Worm (Caenorhabditis elegans) whole organism, young adult: ENCODE measurements around the gene Y58A7A.3.
A peak's percentile ranks its signal among the peaks of the same experiment; 100 is the strongest.

Experiments used
- B0035.1 ChIP-seq: sonication (generic microtip); optimal IDR thresholded peaks from 2 replicates; lab custom pipeline; 2016; ENCODE audit warnings: missing genetic modification characterization, mild to moderate bottlenecking, missing compliant biosample characterization, missing genotype, missing genetic modification reagents
- D2030.7 ChIP-seq: fragments of 200-800 bp; sonication (Bioruptor generic); IDR thresholded peaks from 2 replicates; pipeline ENCODE4 v1.3.6; 2022; ENCODE audit warnings: missing genetic modification reagents, missing genetic modification characterization, missing compliant biosample characterization
- F10E7.11 ChIP-seq: sonication (generic microtip); optimal IDR thresholded peaks from 2 replicates; lab custom pipeline; 2017; ENCODE audit warnings: mild to moderate bottlenecking, missing genetic modification characterization, moderate library complexity, missing compliant biosample characterization
- F22D6.2 ChIP-seq: sonication (generic microtip); optimal IDR thresholded peaks from 2 replicates; lab custom pipeline; 2016; ENCODE audit warnings: mild to moderate bottlenecking, missing genetic modification characterization, missing compliant biosample characterization
- F39B2.1 ChIP-seq: fragments of 200-800 bp; sonication (Bioruptor generic); IDR thresholded peaks from 2 replicates; pipeline ENCODE4 v1.3.6; 2022; ENCODE audit warnings: missing genetic modification reagents, missing genetic modification characterization, missing compliant biosample characterization
- F52B5.7 ChIP-seq: sonication (generic microtip); optimal IDR thresholded peaks from 2 replicates; lab custom pipeline; 2016; ENCODE audit warnings: mild to moderate bottlenecking, missing genetic modification characterization, missing compliant biosample characterization
- F55B11.4 ChIP-seq: sonication (generic microtip); optimal IDR thresholded peaks from 2 replicates; lab custom pipeline; 2016; ENCODE audit warnings: missing compliant biosample characterization, missing genetic modification characterization, borderline replicate concordance; ENCODE audit not compliant: insufficient read depth
- T26A5.8 ChIP-seq: sonication (generic microtip); optimal IDR thresholded peaks from 2 replicates; lab custom pipeline; 2016; ENCODE audit warnings: missing genetic modification characterization, missing compliant biosample characterization
- Y56A3A.18 ChIP-seq: fragments of 200-800 bp; sonication (Bioruptor generic); IDR thresholded peaks from 2 replicates; pipeline ENCODE4 v1.3.6; 2022; ENCODE audit warnings: missing genetic modification reagents, missing genetic modification characterization, missing compliant biosample characterization
- ZK185.1 ChIP-seq: sonication (generic microtip); optimal IDR thresholded peaks from 2 replicates; lab custom pipeline; 2016; ENCODE audit warnings: mild to moderate bottlenecking, missing genetic modification characterization, missing compliant biosample characterization; ENCODE audit not compliant: poor library complexity, severe bottlenecking
- aptf-3 ChIP-seq: fragments of 200-800 bp; sonication (Bioruptor generic); IDR thresholded peaks from 2 replicates; pipeline ENCODE4 v1.3.6; 2022; ENCODE audit warnings: missing genetic modification characterization, missing compliant biosample characterization
- attf-5 ChIP-seq: fragments of 200-800 bp; sonication (Bioruptor generic); optimal IDR thresholded peaks from 2 replicates; lab custom pipeline; 2018; ENCODE audit warnings: mild to moderate bottlenecking, missing genetic modification characterization, missing compliant biosample characterization
- cebp-1 ChIP-seq, 2 experiments: fragments of 200-800 bp in 1 of 2; sonication (Bioruptor generic) in 1 of 2; sonication (generic microtip) in 1 of 2; IDR thresholded peaks in 1 of 2; optimal IDR thresholded peaks in 1 of 2; 2 replicates each; pipeline versions ENCODE4 v1.3.6 to Lab custom; 2017 to 2022; ENCODE audit warnings: missing compliant biosample characterization in 2 of 2, missing genetic modification characterization in 2 of 2, mild to moderate bottlenecking in 1 of 2, missing genetic modification reagents in 1 of 2, moderate library complexity in 1 of 2
- ceh-100 ChIP-seq: fragments of 200-800 bp; sonication (Bioruptor generic); IDR thresholded peaks from 2 replicates; pipeline ENCODE4 v1.3.6; 2022; ENCODE audit warnings: missing genetic modification reagents, missing genetic modification characterization, missing compliant biosample characterization
- chd-7 ChIP-seq: sonication (generic microtip); optimal IDR thresholded peaks from 2 replicates; lab custom pipeline; 2016; ENCODE audit warnings: mild to moderate bottlenecking, missing genetic modification characterization, moderate library complexity, missing compliant biosample characterization
- egl-18 ChIP-seq: fragments of 200-800 bp; sonication (Bioruptor generic); IDR thresholded peaks from 2 replicates; pipeline ENCODE4 v1.3.6; 2022; ENCODE audit warnings: missing genetic modification reagents, missing genetic modification characterization, missing compliant biosample characterization
- egrh-3 ChIP-seq: fragments of 200-800 bp; sonication (Bioruptor generic); IDR thresholded peaks from 2 replicates; pipeline ENCODE4 v1.3.6; 2022; ENCODE audit warnings: missing genetic modification reagents, missing genetic modification characterization, missing compliant biosample characterization
- ets-4 ChIP-seq: fragments of 200-800 bp; sonication (Bioruptor generic); optimal IDR thresholded peaks from 2 replicates; lab custom pipeline; 2018; ENCODE audit warnings: mild to moderate bottlenecking, missing genetic modification characterization, missing compliant biosample characterization
- hrde-1 ChIP-seq: sonication (generic microtip); optimal IDR thresholded peaks from 2 replicates; lab custom pipeline; 2016; ENCODE audit warnings: missing genetic modification characterization, mild to moderate bottlenecking, missing compliant biosample characterization, moderate library complexity, missing genotype, missing genetic modification reagents, borderline replicate concordance
- let-607 ChIP-seq, 2 experiments: fragments of 200-800 bp in 1 of 2; sonication (Bioruptor generic) in 1 of 2; sonication (generic microtip) in 1 of 2; optimal IDR thresholded peaks; 2 replicates each; lab custom pipeline; 2016 to 2018; ENCODE audit warnings: mild to moderate bottlenecking in 2 of 2, missing compliant biosample characterization in 2 of 2, missing genetic modification characterization in 2 of 2, moderate library complexity in 2 of 2, missing genotype in 1 of 2
- lin-26 ChIP-seq: fragments of 200-800 bp; sonication (Bioruptor generic); IDR thresholded peaks from 2 replicates; pipeline ENCODE4 v1.3.6; 2022; ENCODE audit warnings: missing genetic modification reagents, missing genetic modification characterization, missing compliant biosample characterization
- lin-35 ChIP-seq, 3 experiments: fragments of 150-350 bp in 2 of 3; sonication (generic microtip) in 1 of 3; optimal IDR thresholded peaks; 2 replicates each; lab custom pipeline; 2014 to 2018; ENCODE audit warnings: missing biosample characterization in 3 of 3, missing genetic modification characterization in 3 of 3, missing genetic modification reagents in 3 of 3
- lsy-27 ChIP-seq: sonication (generic microtip); optimal IDR thresholded peaks from 2 replicates; lab custom pipeline; 2017; ENCODE audit warnings: missing genetic modification characterization, mild to moderate bottlenecking, missing compliant biosample characterization, antibody characterized with exemption, missing genotype, borderline replicate concordance; ENCODE audit not compliant: insufficient read depth
- madf-10 ChIP-seq: sonication (generic microtip); optimal IDR thresholded peaks from 2 replicates; lab custom pipeline; 2016; ENCODE audit warnings: mild to moderate bottlenecking, missing genetic modification characterization, missing compliant biosample characterization
- madf-6 ChIP-seq: fragments of 200-800 bp; sonication (Bioruptor generic); IDR thresholded peaks from 2 replicates; pipeline ENCODE4 v1.3.6; 2022; ENCODE audit warnings: missing genetic modification reagents, missing genetic modification characterization, missing compliant biosample characterization
- madf-8 ChIP-seq: fragments of 200-800 bp; sonication (Bioruptor generic); conservative IDR thresholded peaks from 2 replicates; pipeline ENCODE4 v1.3.6; 2022; ENCODE audit warnings: missing genetic modification reagents, missing genetic modification characterization, missing compliant biosample characterization
- mxl-1 ChIP-seq: sonication (generic microtip); optimal IDR thresholded peaks from 2 replicates; lab custom pipeline; 2016; ENCODE audit warnings: missing genetic modification characterization, missing compliant biosample characterization
- nfya-2 ChIP-seq: fragments of 200-800 bp; sonication (Bioruptor generic); IDR thresholded peaks from 2 replicates; pipeline ENCODE4 v1.3.6; 2022; ENCODE audit warnings: missing genetic modification reagents, missing genetic modification characterization, missing compliant biosample characterization
- nfyb-1 ChIP-seq: fragments of 200-800 bp; sonication (Bioruptor generic); IDR thresholded peaks from 2 replicates; pipeline ENCODE4 v1.3.6; 2022; ENCODE audit warnings: missing genetic modification reagents, missing genetic modification characterization, missing compliant biosample characterization
- nhr-120 ChIP-seq: fragments of 200-800 bp; sonication (Bioruptor generic); IDR thresholded peaks from 2 replicates; pipeline ENCODE4 v1.3.6; 2022; ENCODE audit warnings: missing genetic modification characterization, missing compliant biosample characterization
- nhr-27 ChIP-seq: fragments of 200-800 bp; sonication (Bioruptor generic); optimal IDR thresholded peaks from 2 replicates; lab custom pipeline; 2018; ENCODE audit warnings: mild to moderate bottlenecking, missing genetic modification characterization, moderate library complexity, missing compliant biosample characterization
- nhr-80 ChIP-seq: sonication (generic microtip); optimal IDR thresholded peaks from 2 replicates; lab custom pipeline; 2016; ENCODE audit warnings: missing genetic modification characterization, missing compliant biosample characterization
- rcor-1 ChIP-seq: fragments of 200-800 bp; sonication (Bioruptor generic); IDR thresholded peaks from 2 replicates; pipeline ENCODE4 v1.3.6; 2022; ENCODE audit warnings: missing genetic modification reagents, missing genetic modification characterization, missing compliant biosample characterization
- snpc-4 ChIP-seq, 5 experiments: fragments of 150-350 bp in 1 of 5; sonication (generic microtip) in 4 of 5; optimal IDR thresholded peaks; 2 replicates each; lab custom pipeline; 2014 to 2018; ENCODE audit warnings: missing genetic modification characterization in 5 of 5, missing biosample characterization in 3 of 5, antibody characterized with exemption in 2 of 5, mild to moderate bottlenecking in 2 of 5, missing compliant biosample characterization in 2 of 5, missing genotype in 2 of 5, moderate library complexity in 2 of 5, missing genetic modification reagents in 1 of 5
- somi-1 ChIP-seq: fragments of 200-800 bp; sonication (Bioruptor generic); optimal IDR thresholded peaks from 2 replicates; lab custom pipeline; 2018; ENCODE audit warnings: mild to moderate bottlenecking, missing genetic modification characterization, missing compliant biosample characterization
- tbp1 ChIP-seq: fragments of 200-800 bp; sonication (Bioruptor generic); optimal IDR thresholded peaks from 2 replicates; lab custom pipeline; 2018; ENCODE audit warnings: mild to moderate bottlenecking, missing genetic modification characterization, missing compliant biosample characterization
- tlf-1 ChIP-seq: fragments of 200-800 bp; sonication (Bioruptor generic); optimal IDR thresholded peaks from 2 replicates; lab custom pipeline; 2018; ENCODE audit warnings: mild to moderate bottlenecking, missing genetic modification characterization, missing compliant biosample characterization
- unc-62 ChIP-seq: fragments of 150-350 bp; optimal IDR thresholded peaks from 2 replicates; lab custom pipeline; 2014; ENCODE audit warnings: missing biosample characterization, missing genetic modification reagents, missing genetic modification characterization
- zim-3 ChIP-seq: sonication (generic microtip); optimal IDR thresholded peaks from 2 replicates; lab custom pipeline; 2017; ENCODE audit warnings: mild to moderate bottlenecking, missing genetic modification characterization, moderate library complexity, missing compliant biosample characterization
- ztf-18 ChIP-seq: sonication (generic microtip); optimal IDR thresholded peaks from 2 replicates; lab custom pipeline; 2016; ENCODE audit warnings: missing genotype, mild to moderate bottlenecking, missing genetic modification characterization, missing compliant biosample characterization
- ztf-3 ChIP-seq: fragments of 200-800 bp; sonication (Bioruptor generic); optimal IDR thresholded peaks from 2 replicates; lab custom pipeline; 2018; ENCODE audit warnings: mild to moderate bottlenecking, missing genetic modification characterization, missing compliant biosample characterization
- ztf-6 ChIP-seq: fragments of 200-800 bp; sonication (Bioruptor generic); IDR thresholded peaks from 2 replicates; pipeline ENCODE4 v1.3.6; 2022; ENCODE audit warnings: missing genetic modification reagents, missing genetic modification characterization, missing compliant biosample characterization

The Y58A7A.3 gene

ce11 chrV:5069440-5069839, 11.3 kb downstream of the Y58A7A.3 start, which contains the start of gene Y58A7A.1:
Gene Y58A7A.1 (minus strand): TSS chrV:5069540.
- no peak for TF ChIP-seq F55B11.4 (tag; lab: Kevin White, UChicago)
- TF ChIP-seq nhr-120 (GFP tag; lab: Robert Waterston, UW), result no peak
- TF ChIP-seq rcor-1 (GFP tag; lab: Robert Waterston, UW), result no peak
- no peak for TF ChIP-seq ZK185.1
- no peak for TF ChIP-seq ztf-6 (GFP tag; lab: Robert Waterston, UW)
- TF ChIP-seq somi-1, result no peak
- TF ChIP-seq F10E7.11 (tag; lab: Kevin White, UChicago), result no peak
- no peak for TF ChIP-seq tbp1
- TF ChIP-seq egl-18, result no peak
- TF ChIP-seq nhr-27 (tag; lab: Kevin White, UChicago), result no peak
- TF ChIP-seq nfya-2, result no peak
- TF ChIP-seq lin-35 (GFP tag; optimal IDR thresholded peaks at IDR 0.05; lab: Kevin White, UChicago), result no peak

- TF ChIP-seq lin-26 (no peak), ceh-100 (GFP tag; lab: Robert Waterston, UW) (no peak), unc-62 (GFP tag; lab: Kevin White, UChicago) (peak; percentile 67), lsy-27 (tag; lab: Kevin White, UChicago) (no peak), Y56A3A.18 (GFP tag; lab: Robert Waterston, UW) (no peak), F52B5.7 (tag; lab: Kevin White, UChicago) (no peak), B0035.1 (tag; lab: Kevin White, UChicago) (no peak), cebp-1 (GFP tag; IDR thresholded peaks at IDR 0.05; lab: Robert Waterston, UW) (peak; percentile 48; the same call in 1 of the 2 replicates), cebp-1 (tag; optimal IDR thresholded peaks at IDR 0.05; lab: Kevin White, UChicago) (peak; percentile 74), F39B2.1 (GFP tag; lab: Robert Waterston, UW) (no peak), mxl-1 (tag; lab: Kevin White, UChicago) (no peak), D2030.7 (GFP tag; lab: Robert Waterston, UW) (no peak), F22D6.2 (tag; lab: Kevin White, UChicago) (no peak), zim-3 (tag; lab: Kevin White, UChicago) (no peak), madf-10 (tag; lab: Kevin White, UChicago) (no peak), nhr-80 (tag; lab: Kevin White, UChicago) (peak; percentile 87)
These were observed 13.3 kb downstream of the Y58A7A.3 start for ce11 chrV:5067390-5067789.

DNA sequence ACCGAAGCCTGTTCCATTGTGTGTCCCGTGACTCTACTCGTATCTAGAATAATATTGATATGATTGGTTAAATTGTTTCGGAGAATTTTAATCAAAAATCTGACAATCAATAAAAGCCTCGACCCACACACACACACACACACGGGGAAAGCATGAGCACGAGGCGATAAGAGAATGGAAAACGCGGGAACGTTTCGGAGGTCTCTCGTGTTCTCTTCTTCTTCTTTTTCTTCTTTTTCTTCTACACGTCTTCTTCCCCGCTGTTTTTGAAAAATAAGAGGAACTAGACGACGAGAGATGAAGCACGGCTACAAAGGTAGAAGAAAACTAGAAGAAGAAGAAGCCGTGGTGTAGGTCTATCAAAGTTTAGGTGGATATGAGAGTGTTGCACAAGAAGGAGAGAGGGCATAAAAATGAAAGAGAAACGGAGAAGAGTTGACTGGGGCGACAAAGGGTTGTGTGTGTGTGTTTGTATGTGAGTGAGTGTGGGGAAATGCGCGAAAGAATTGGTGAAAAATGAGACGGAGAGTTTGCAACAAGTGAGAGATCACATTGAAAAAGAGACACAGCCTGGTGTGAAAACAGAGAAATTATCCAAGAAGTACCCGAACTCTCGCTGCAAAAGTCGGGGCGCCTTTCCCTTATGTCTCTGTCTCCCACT, 15.8 kb downstream of the Y58A7A.3 start, which contains the start of gene mlk-1:
TSS of gene mlk-1 (minus strand) at position 51 of the 661 bp plus-strand sequence.
- TF ChIP-seq ztf-18 (tag; lab: Kevin White, UChicago) (peak; percentile 22), nfyb-1 (GFP tag; lab: Robert Waterston, UW) (no peak), lin-35 (GFP tag; optimal IDR thresholded peaks at IDR 0.05; lab: Kevin White, UChicago) (peak in 1 of 3 experiments; percentile 24), F39B2.1 (GFP tag; lab: Robert Waterston, UW) (no peak), ztf-3 (GFP tag; lab: Kevin White, UChicago) (no peak), madf-10 (tag; lab: Kevin White, UChicago) (peak; percentile 20), F22D6.2 (tag; lab: Kevin White, UChicago) (no peak), somi-1 (peak; percentile 39), madf-6 (GFP tag; lab: Robert Waterston, UW) (no peak), chd-7 (tag; lab: Kevin White, UChicago) (no peak), unc-62 (GFP tag; lab: Kevin White, UChicago) (no peak), cebp-1 (GFP tag; IDR thresholded peaks at IDR 0.05; lab: Robert Waterston, UW) (no peak), cebp-1 (tag; optimal IDR thresholded peaks at IDR 0.05; lab: Kevin White, UChicago) (peak; percentile 64), ets-4 (GFP tag; lab: Kevin White, UChicago) (no peak), madf-8 (GFP tag; lab: Robert Waterston, UW) (no peak), hrde-1 (tag; lab: Kevin White, UChicago) (no peak), egrh-3 (GFP tag; lab: Robert Waterston, UW) (peak; percentile 18), tlf-1 (no peak), let-607 (tag; optimal IDR thresholded peaks at IDR 0.05; lab: Kevin White, UChicago) (no peak), aptf-3 (GFP tag; lab: Robert Waterston, UW) (no peak), attf-5 (peak; percentile 49), snpc-4 (GFP tag; optimal IDR thresholded peaks at IDR 0.05; lab: Kevin White, UChicago) (no peak), snpc-4 (tag; optimal IDR thresholded peaks at IDR 0.05; lab: Kevin White, UChicago) (peak in 3 of 4 experiments; percentile 7 to 35 (median 9)), T26A5.8 (no peak)
